Worm (Caenorhabditis elegans): ENCODE measurements around the gene T17H7.7.

The T17H7.7 gene

ce11 chrIII:793595-793994 is 35.7 kb upstream of the T17H7.7 start, which contains the start of gene snt-2 (continued):
- peak; percentile 63 for TF ChIP-seq nhr-11 (tag; optimal IDR thresholded peaks at IDR 0.05)
- TF ChIP-seq nhr-237 (tag; optimal IDR thresholded peaks at IDR 0.05): no peak
- no peak for TF ChIP-seq sdz-12 (GFP tag; optimal IDR thresholded peaks at IDR 0.05)
- no peak for TF ChIP-seq daf-19 (GFP tag; conservative IDR thresholded peaks at IDR 0.05)
- peak; percentile 87 for TF ChIP-seq hlh-30 (tag; optimal IDR thresholded peaks at IDR 0.05; ENCODE audit: insufficient read depth)
- peak; percentile 94 to 99 for TF ChIP-seq lsy-2 (tag; optimal IDR thresholded peaks at IDR 0.05)
- no peak for TF ChIP-seq daf-12 (tag; optimal IDR thresholded peaks at IDR 0.05)
- TF ChIP-seq nhr-102 (tag; optimal IDR thresholded peaks at IDR 0.05): peak; percentile 31
- TF ChIP-seq T20F7.1 (GFP tag; optimal IDR thresholded peaks at IDR 0.05): no peak
- TF ChIP-seq duxl-1 (tag; optimal IDR thresholded peaks at IDR 0.05; ENCODE audit: poor library complexity): peak; percentile 42
- TF ChIP-seq ceh-44 (GFP tag; IDR thresholded peaks at IDR 0.05): no peak
- TF ChIP-seq rbr-2 (tag; optimal IDR thresholded peaks at IDR 0.05): peak; percentile 78
- TF ChIP-seq zag-1 (tag; optimal IDR thresholded peaks at IDR 0.05): no peak
- no peak for TF ChIP-seq zfp-2 (tag; optimal IDR thresholded peaks at IDR 0.05)
- TF ChIP-seq F44E2.7 (GFP tag; IDR thresholded peaks at IDR 0.05): no peak
- no peak for TF ChIP-seq Y75B8A.6 (GFP tag; IDR thresholded peaks at IDR 0.05)
- no peak for TF ChIP-seq ceh-62 (tag; optimal IDR thresholded peaks at IDR 0.05)
- no peak for TF ChIP-seq mdl-1 (tag; optimal IDR thresholded peaks at IDR 0.05)
- peak; percentile 81 for TF ChIP-seq dpl-1 (GFP tag; optimal IDR thresholded peaks at IDR 0.05)
- TF ChIP-seq pha-4 (GFP tag; IDR thresholded peaks at IDR 0.05): no peak
- TF ChIP-seq pha-4 (tag; optimal IDR thresholded peaks at IDR 0.05): no peak
- TF ChIP-seq lin-13 (GFP tag; optimal IDR thresholded peaks at IDR 0.05): no peak
- peak; percentile 84 for TF ChIP-seq mep-1 (tag; optimal IDR thresholded peaks at IDR 0.05)
- TF ChIP-seq nhr-25 (tag; optimal IDR thresholded peaks at IDR 0.05; ENCODE audit: borderline replicate concordance, insufficient read depth): no peak
- no peak for TF ChIP-seq nhr-10 (tag; optimal IDR thresholded peaks at IDR 0.05)
- TF ChIP-seq F37D6.2 (tag; optimal IDR thresholded peaks at IDR 0.05): peak; percentile 38
- no peak for TF ChIP-seq ztf-11 (tag; optimal IDR thresholded peaks at IDR 0.05)
- no peak for TF ChIP-seq lin-29 (GFP tag; IDR thresholded peaks at IDR 0.05)
- peak; percentile 70 for TF ChIP-seq nhr-28 (tag; optimal IDR thresholded peaks at IDR 0.05)
- TF ChIP-seq F10B5.3 (tag; optimal IDR thresholded peaks at IDR 0.05): peak; percentile 15
- TF ChIP-seq Y48G9A.11 (GFP tag; IDR thresholded peaks at IDR 0.05): peak; percentile 61; the same call in 1 of the 2 replicates
- TF ChIP-seq daf-16 (GFP tag; optimal IDR thresholded peaks at IDR 0.05): no peak
- peak; percentile 29 for TF ChIP-seq daf-16 (tag; optimal IDR thresholded peaks at IDR 0.05)
- TF ChIP-seq ZK546.5 (tag; optimal IDR thresholded peaks at IDR 0.05): no peak
- no peak for TF ChIP-seq nhr-111 (GFP tag; optimal IDR thresholded peaks at IDR 0.05)
- peak; percentile 51 for TF ChIP-seq mxl-3 (GFP tag; optimal IDR thresholded peaks at IDR 0.05)
- no peak for TF ChIP-seq spr-3 (GFP tag; optimal IDR thresholded peaks at IDR 0.05)
- TF ChIP-seq madf-9 (GFP tag; conservative IDR thresholded peaks at IDR 0.05): no peak
- TF ChIP-seq snpc-1.2 (GFP tag; IDR thresholded peaks at IDR 0.05): no peak
- TF ChIP-seq attf-4 (tag; optimal IDR thresholded peaks at IDR 0.05): no peak
- no peak for TF ChIP-seq jun-1 (tag; optimal IDR thresholded peaks at IDR 0.05)
- peak; percentile 23 for TF ChIP-seq nhr-77 (tag; optimal IDR thresholded peaks at IDR 0.05)
- TF ChIP-seq zip-11 (GFP tag; IDR thresholded peaks at IDR 0.05): no peak
- TF ChIP-seq ceh-28 (tag; optimal IDR thresholded peaks at IDR 0.05): no peak
- peak; percentile 99 for TF ChIP-seq aha-1 (tag)
- peak; percentile 7 for TF ChIP-seq zip-2 (tag; optimal IDR thresholded peaks at IDR 0.05)
- TF ChIP-seq nhr-76 (tag; optimal IDR thresholded peaks at IDR 0.05): no peak
- no peak for TF ChIP-seq Y105C5A.15 (GFP tag; IDR thresholded peaks at IDR 0.05)
- TF ChIP-seq gei-8 (GFP tag; optimal IDR thresholded peaks at IDR 0.05): no peak
- TF ChIP-seq fos-1 (tag; optimal IDR thresholded peaks at IDR 0.05): no peak
- no peak for TF ChIP-seq tag-97 (GFP tag; IDR thresholded peaks at IDR 0.05)
- no peak for TF ChIP-seq F49E8.2 (tag; optimal IDR thresholded peaks at IDR 0.05; ENCODE audit: borderline replicate concordance)
- TF ChIP-seq arid-1 (GFP tag; conservative IDR thresholded peaks at IDR 0.05): 0 out of 2 replicates have a peak, but pooled peaks have one; percentile 32

Measured in whole organism, L4 larva.